Worm (Caenorhabditis elegans): ENCODE data around the gene lyst-1.

DNA sequence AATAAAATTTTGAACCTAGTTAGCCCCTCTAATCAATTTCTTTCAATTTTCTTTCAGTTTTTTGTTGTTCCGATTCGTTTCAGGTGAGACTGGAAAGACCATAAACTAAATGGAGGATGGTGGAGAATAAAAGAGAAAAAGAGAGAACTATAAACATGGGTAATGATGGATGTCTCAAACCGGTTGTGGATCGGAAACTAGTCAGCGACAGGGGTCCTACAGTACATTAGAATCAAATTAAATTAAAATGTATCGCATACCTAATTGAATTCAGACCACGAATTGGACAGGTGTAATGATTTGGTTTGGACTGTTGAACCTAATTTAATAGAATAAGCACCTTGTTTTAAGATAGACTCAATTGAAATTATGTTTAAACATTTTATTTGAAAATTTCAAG lies 23.1 kb upstream of the lyst-1 start:
- TF ChIP-seq mab-5 (tag; optimal IDR thresholded peaks at IDR 0.05) (no peak), nhr-237 (tag; optimal IDR thresholded peaks at IDR 0.05) (no peak), M03D4.4 (tag; optimal IDR thresholded peaks at IDR 0.05) (no peak), lin-13 (tag; optimal IDR thresholded peaks at IDR 0.05) (no peak), elt-3 (tag; optimal IDR thresholded peaks at IDR 0.05) (no peak), pha-4 (tag; optimal IDR thresholded peaks at IDR 0.05) (no peak), hlh-1 (tag; optimal IDR thresholded peaks at IDR 0.05) (no peak), unc-62 (GFP tag; optimal IDR thresholded peaks at IDR 0.05) (no peak), elt-1 (tag; optimal IDR thresholded peaks at IDR 0.05; ENCODE audit: borderline replicate concordance, insufficient read depth) (no peak), nhr-12 (tag; optimal IDR thresholded peaks at IDR 0.05) (no peak), ham-2 (GFP tag; optimal IDR thresholded peaks at IDR 0.05) (no peak), ces-1 (GFP tag; optimal IDR thresholded peaks at IDR 0.05) (no peak)

All from whole organism, mixed stage, embryonic.